Worm (Caenorhabditis elegans) whole organism, young adult: Measurements from ENCODE around the gene F56C3.10.

Experiments used
- F22D6.2 ChIP-seq: sonication (generic microtip); optimal IDR thresholded peaks from 2 replicates; lab custom pipeline; 2016; ENCODE audit warnings: mild to moderate bottlenecking, missing genetic modification characterization, missing compliant biosample characterization
- T26A5.8 ChIP-seq: sonication (generic microtip); optimal IDR thresholded peaks from 2 replicates; lab custom pipeline; 2016; ENCODE audit warnings: missing genetic modification characterization, missing compliant biosample characterization
- Y95B8A.8 ChIP-seq: fragments of 200-800 bp; sonication (Bioruptor generic); IDR thresholded peaks from 2 replicates; pipeline ENCODE4 v1.3.6; 2022; ENCODE audit warnings: missing genetic modification reagents, missing genetic modification characterization, missing compliant biosample characterization
- ama-1 ChIP-seq, 3 experiments: fragments of 150-350 bp in 1 of 3; sonication (generic microtip) in 2 of 3; optimal IDR thresholded peaks; 2 replicates each; lab custom pipeline; 2014 to 2018; ENCODE audit warnings: missing biosample characterization in 2 of 3, missing genetic modification characterization in 2 of 3, missing genetic modification reagents in 2 of 3
- mcd-1 ChIP-seq: fragments of 200-800 bp; sonication (Bioruptor generic); IDR thresholded peaks from 2 replicates; pipeline ENCODE4 v1.3.6; 2022; ENCODE audit warnings: missing genetic modification reagents, missing genetic modification characterization, missing compliant biosample characterization
- nfya-1 ChIP-seq: sonication (generic microtip); optimal IDR thresholded peaks from 2 replicates; lab custom pipeline; 2017; ENCODE audit warnings: antibody characterized with exemption, missing compliant biosample characterization, missing genetic modification characterization, borderline replicate concordance; ENCODE audit not compliant: insufficient read depth
- unc-62 ChIP-seq: fragments of 150-350 bp; optimal IDR thresholded peaks from 2 replicates; lab custom pipeline; 2014; ENCODE audit warnings: missing biosample characterization, missing genetic modification reagents, missing genetic modification characterization

- TF ChIP-seq T26A5.8 (tag; lab: Kevin White, UChicago): no peak
- TF ChIP-seq mcd-1 (GFP tag; lab: Robert Waterston, UW): peak; percentile 84
- TF ChIP-seq unc-62 (GFP tag; lab: Kevin White, UChicago): no peak
- no peak for TF ChIP-seq ama-1 (optimal IDR thresholded peaks at IDR 0.05; lab: Kevin White, UChicago)
- no peak for TF ChIP-seq ama-1 (GFP tag; optimal IDR thresholded peaks at IDR 0.05; lab: Kevin White, UChicago)
- TF ChIP-seq Y95B8A.8: no peak
- no peak for TF ChIP-seq nfya-1 (tag; lab: Kevin White, UChicago)
- TF ChIP-seq F22D6.2 (tag; lab: Kevin White, UChicago): no peak
Measured at ce11 chrX:1419163-1419696, 37.8 kb upstream of the F56C3.10 start, which contains the start of gene F19G12.9.
